Worm (Caenorhabditis elegans): Measurements from ENCODE around the gene laf-1.

Gene laf-1

ce11 chrIII:2787979-2788491, 9.2 kb upstream of the laf-1 start, which contains the start of gene tbcc-1:
TSS of gene tbcc-1 (plus strand) at chrIII:2788441.
- TF ChIP-seq mls-2 (tag; optimal IDR thresholded peaks at IDR 0.05) (no peak), zip-8 (tag; optimal IDR thresholded peaks at IDR 0.05) (no peak), nhr-76 (tag; optimal IDR thresholded peaks at IDR 0.05) (no peak), elt-1 (tag; optimal IDR thresholded peaks at IDR 0.05; ENCODE audit: borderline replicate concordance, insufficient read depth) (no peak), sem-2 (GFP tag; optimal IDR thresholded peaks at IDR 0.05) (no peak), cnd-1 (tag; optimal IDR thresholded peaks at IDR 0.05) (no peak), mep-1 (tag; optimal IDR thresholded peaks at IDR 0.05) (no peak), blmp-1 (tag; optimal IDR thresholded peaks at IDR 0.05) (no peak), lin-32 (GFP tag; optimal IDR thresholded peaks at IDR 0.05) (no peak), unc-62 (GFP tag; optimal IDR thresholded peaks at IDR 0.05) (no peak), ceh-83 (GFP tag; optimal IDR thresholded peaks at IDR 0.05) (no peak), nhr-2 (tag; optimal IDR thresholded peaks at IDR 0.05) (no peak), ham-2 (GFP tag; optimal IDR thresholded peaks at IDR 0.05) (no peak), tbx-8 (GFP tag; optimal IDR thresholded peaks at IDR 0.05) (no peak), unc-120 (tag; optimal IDR thresholded peaks at IDR 0.05; ENCODE audit: poor library complexity, severe bottlenecking) (no peak), flh-1 (GFP tag; optimal IDR thresholded peaks at IDR 0.05) (no peak), pha-4 (tag; optimal IDR thresholded peaks at IDR 0.05) (no peak), ztf-11 (tag; optimal IDR thresholded peaks at IDR 0.05) (no peak), mab-5 (tag; optimal IDR thresholded peaks at IDR 0.05) (no peak)

ce11 chrIII:2786740-2787139, 7.9 kb upstream of the laf-1 start, which contains the start of gene nduc-2:
TSS of gene nduc-2 (plus strand) at chrIII:2786852.
- no peak for TF ChIP-seq sem-2 (GFP tag; optimal IDR thresholded peaks at IDR 0.05)
- TF ChIP-seq snpc-4 (tag; optimal IDR thresholded peaks at IDR 0.05) = no peak
- no peak for TF ChIP-seq sptf-1 (tag; optimal IDR thresholded peaks at IDR 0.05)
- no peak for TF ChIP-seq tbx-8 (GFP tag; optimal IDR thresholded peaks at IDR 0.05)
- no peak for TF ChIP-seq unc-120 (tag; optimal IDR thresholded peaks at IDR 0.05; ENCODE audit: poor library complexity, severe bottlenecking)
- TF ChIP-seq ham-2 (GFP tag; optimal IDR thresholded peaks at IDR 0.05) = no peak
- TF ChIP-seq nhr-12 (tag; optimal IDR thresholded peaks at IDR 0.05) = no peak
- TF ChIP-seq elt-1 (tag; optimal IDR thresholded peaks at IDR 0.05; ENCODE audit: borderline replicate concordance, insufficient read depth) = no peak
- no peak for TF ChIP-seq zip-8 (tag; optimal IDR thresholded peaks at IDR 0.05)
- no peak for TF ChIP-seq unc-62 (GFP tag; optimal IDR thresholded peaks at IDR 0.05)
- no peak for TF ChIP-seq mls-2 (tag; optimal IDR thresholded peaks at IDR 0.05)
- TF ChIP-seq ceh-43 (GFP tag; optimal IDR thresholded peaks at IDR 0.05) = no peak

- TF ChIP-seq drap-1 (GFP tag; optimal IDR thresholded peaks at IDR 0.05) (peak; percentile 79), blmp-1 (tag; optimal IDR thresholded peaks at IDR 0.05) (peak; percentile 46), ceh-43 (GFP tag; optimal IDR thresholded peaks at IDR 0.05) (peak; percentile 60), flh-1 (GFP tag; optimal IDR thresholded peaks at IDR 0.05) (no peak), mep-1 (tag; optimal IDR thresholded peaks at IDR 0.05) (peak; percentile 100), ham-2 (GFP tag; optimal IDR thresholded peaks at IDR 0.05) (no peak), elt-1 (tag; optimal IDR thresholded peaks at IDR 0.05; ENCODE audit: borderline replicate concordance, insufficient read depth) (peak; percentile 3), mab-5 (tag; optimal IDR thresholded peaks at IDR 0.05) (peak; percentile 67), unc-120 (tag; optimal IDR thresholded peaks at IDR 0.05; ENCODE audit: poor library complexity, severe bottlenecking) (peak; percentile 56), ces-1 (GFP tag; optimal IDR thresholded peaks at IDR 0.05) (peak; percentile 89), ztf-11 (tag; optimal IDR thresholded peaks at IDR 0.05) (peak; percentile 77), ceh-39 (tag; optimal IDR thresholded peaks at IDR 0.05) (peak; percentile 92), bed-3 (GFP tag; optimal IDR thresholded peaks at IDR 0.05) (no peak), snpc-4 (tag; optimal IDR thresholded peaks at IDR 0.05) (no peak), nhr-2 (tag; optimal IDR thresholded peaks at IDR 0.05) (peak; percentile 27), nhr-28 (tag; optimal IDR thresholded peaks at IDR 0.05) (no peak), tbx-8 (GFP tag; optimal IDR thresholded peaks at IDR 0.05) (no peak), nhr-237 (tag; optimal IDR thresholded peaks at IDR 0.05) (peak; percentile 96), M03D4.4 (tag; optimal IDR thresholded peaks at IDR 0.05) (peak; percentile 65), hlh-1 (tag; optimal IDR thresholded peaks at IDR 0.05) (peak; percentile 79), unc-62 (GFP tag; optimal IDR thresholded peaks at IDR 0.05) (peak; percentile 51), zip-8 (tag; optimal IDR thresholded peaks at IDR 0.05) (no peak), lin-13 (tag; optimal IDR thresholded peaks at IDR 0.05) (peak; percentile 98), nhr-76 (tag; optimal IDR thresholded peaks at IDR 0.05) (no peak), ceh-83 (GFP tag; optimal IDR thresholded peaks at IDR 0.05) (no peak), sptf-1 (tag; optimal IDR thresholded peaks at IDR 0.05) (peak; percentile 88), nhr-12 (tag; optimal IDR thresholded peaks at IDR 0.05) (no peak), unc-39 (tag; optimal IDR thresholded peaks at IDR 0.05) (no peak), mls-2 (tag; optimal IDR thresholded peaks at IDR 0.05) (peak; percentile 80), lsy-2 (tag; optimal IDR thresholded peaks at IDR 0.05) (peak; percentile 93), lin-32 (GFP tag; optimal IDR thresholded peaks at IDR 0.05) (peak; percentile 20), elt-3 (tag; optimal IDR thresholded peaks at IDR 0.05) (peak; percentile 15), cnd-1 (tag; optimal IDR thresholded peaks at IDR 0.05) (peak; percentile 77), pha-4 (tag; optimal IDR thresholded peaks at IDR 0.05) (peak; percentile 89), sem-2 (GFP tag; optimal IDR thresholded peaks at IDR 0.05) (no peak)
Measured at ce11 chrIII:2785840-2786239, 7.0 kb upstream of the laf-1 start, which contains the start of gene Y71H2AM.20. TSS of gene Y71H2AM.20 (minus strand) at chrIII:2785948.
